Worm (Caenorhabditis elegans): Measurements from ENCODE around the gene let-765.

DNA sequence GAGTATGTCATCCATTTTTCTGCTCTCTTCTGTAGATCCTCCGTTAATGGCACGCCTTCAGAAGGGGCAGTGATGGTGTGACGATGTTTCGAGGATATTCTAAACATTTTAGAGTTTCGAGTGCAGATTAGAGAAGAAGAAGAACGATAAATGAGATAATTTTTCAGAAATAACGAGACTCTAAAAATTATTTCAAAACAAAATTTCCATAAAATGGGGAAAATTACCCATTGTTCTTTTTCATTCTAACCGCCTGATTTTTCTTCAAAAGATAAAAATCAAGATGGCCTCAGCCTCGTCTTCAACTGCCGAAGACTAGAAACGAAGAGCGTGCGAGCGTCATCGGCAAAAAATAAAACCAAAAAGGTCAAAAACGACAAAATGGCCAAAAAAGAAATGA is at the start of gene let-765:
- TF ChIP-seq dao-5 (tag; optimal IDR thresholded peaks at IDR 0.05), result no peak
- no peak for TF ChIP-seq W03F9.2 (tag; optimal IDR thresholded peaks at IDR 0.05)
